Worm (Caenorhabditis elegans) whole organism, mixed stage, embryonic: ENCODE results near the gene nstp-10.

Source experiments
- elt-1 ChIP-seq: sonication (generic microtip); optimal IDR thresholded peaks from 2 replicates; lab custom pipeline; 2017; ENCODE audit warnings: missing genetic modification characterization, mild to moderate bottlenecking, missing compliant biosample characterization, antibody characterized with exemption, moderate library complexity, borderline replicate concordance; ENCODE audit not compliant: insufficient read depth
- elt-3 ChIP-seq: fragments of 150-350 bp; optimal IDR thresholded peaks from 2 replicates; lab custom pipeline; 2014; ENCODE audit warnings: missing biosample characterization, missing genetic modification characterization
- lin-13 ChIP-seq: fragments of 150-350 bp; optimal IDR thresholded peaks from 2 replicates; lab custom pipeline; 2014; ENCODE audit warnings: missing biosample characterization, missing genetic modification characterization
- mab-5 ChIP-seq: fragments of 150-350 bp; optimal IDR thresholded peaks from 2 replicates; lab custom pipeline; 2014; ENCODE audit warnings: missing biosample characterization, missing genetic modification characterization
- nhr-12 ChIP-seq: fragments of 150-350 bp; optimal IDR thresholded peaks from 2 replicates; lab custom pipeline; 2014; ENCODE audit warnings: missing biosample characterization, missing genetic modification characterization
- nhr-237 ChIP-seq: fragments of 150-350 bp; optimal IDR thresholded peaks from 2 replicates; lab custom pipeline; 2014; ENCODE audit warnings: missing biosample characterization, missing genetic modification characterization
- snpc-4 ChIP-seq: fragments of 150-350 bp; optimal IDR thresholded peaks from 2 replicates; lab custom pipeline; 2014; ENCODE audit warnings: missing biosample characterization, missing genetic modification characterization
- unc-39 ChIP-seq: fragments of 150-350 bp; optimal IDR thresholded peaks from 2 replicates; lab custom pipeline; 2014; ENCODE audit warnings: missing biosample characterization, missing genetic modification characterization
- unc-62 ChIP-seq: fragments of 150-350 bp; optimal IDR thresholded peaks from 2 replicates; lab custom pipeline; 2014; ENCODE audit warnings: missing biosample characterization, missing genetic modification reagents, missing genetic modification characterization
- ztf-11 ChIP-seq: fragments of 150-350 bp; optimal IDR thresholded peaks from 2 replicates; lab custom pipeline; 2014; ENCODE audit warnings: missing biosample characterization, missing genetic modification characterization

DNA sequence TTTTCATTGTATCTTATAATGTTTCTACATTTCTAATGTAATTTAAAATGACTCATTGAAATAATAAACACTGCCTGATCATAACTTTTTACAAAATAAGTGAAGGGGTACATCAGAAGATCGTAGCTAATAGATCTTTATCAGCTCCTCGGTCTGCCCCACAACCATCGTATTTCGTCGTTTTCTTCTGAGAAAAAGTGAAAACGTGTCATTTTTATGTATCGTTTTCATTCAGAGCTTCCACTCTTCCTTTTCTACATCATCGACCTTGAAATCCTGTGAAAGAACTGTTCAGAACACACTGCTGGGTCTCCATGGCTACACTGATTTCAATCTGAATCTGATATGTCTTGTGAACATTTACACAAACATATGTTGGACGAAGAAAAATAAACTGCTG, 50.3 kb downstream of the nstp-10 start:
- no peak for TF ChIP-seq ztf-11 (tag; lab: Kevin White, UChicago)
- TF ChIP-seq lin-13 (tag; lab: Kevin White, UChicago), result no peak
- no peak for TF ChIP-seq nhr-237 (tag; lab: Kevin White, UChicago)
- no peak for TF ChIP-seq unc-62 (GFP tag; lab: Kevin White, UChicago)
- no peak for TF ChIP-seq elt-3 (tag; lab: Kevin White, UChicago)
- no peak for TF ChIP-seq snpc-4 (tag; lab: Kevin White, UChicago)
- no peak for TF ChIP-seq unc-39
- no peak for TF ChIP-seq mab-5 (tag; lab: Kevin White, UChicago)
- no peak for TF ChIP-seq elt-1 (tag; lab: Kevin White, UChicago)
- TF ChIP-seq nhr-12 (tag; lab: Kevin White, UChicago), result no peak
